Worm (Caenorhabditis elegans) whole organism, L2 larva: ENCODE results near the gene Y39H10B.2.

ENCODE experiments used
- C34F6.9 ChIP-seq: fragments of 150-350 bp; optimal IDR thresholded peaks from 2 replicates; lab custom pipeline; 2014; ENCODE audit warnings: missing biosample characterization, missing genetic modification characterization
- F13H6.1 ChIP-seq: sonication (generic microtip); optimal IDR thresholded peaks from 2 replicates; lab custom pipeline; 2016; ENCODE audit warnings: missing genetic modification characterization, missing compliant biosample characterization
- R02D3.7 ChIP-seq: fragments of 150-350 bp; optimal IDR thresholded peaks from 2 replicates; lab custom pipeline; 2014; ENCODE audit warnings: missing biosample characterization, missing genetic modification characterization
- Y55F3AM.14 ChIP-seq: fragments of 200-800 bp; sonication (Bioruptor generic); optimal IDR thresholded peaks from 2 replicates; lab custom pipeline; 2018; ENCODE audit warnings: mild to moderate bottlenecking, missing genetic modification characterization, missing compliant biosample characterization
- ZK546.5 ChIP-seq: sonication (generic microtip); optimal IDR thresholded peaks from 2 replicates; lab custom pipeline; 2017; ENCODE audit warnings: missing biosample characterization, missing genetic modification characterization
- alr-1 ChIP-seq: fragments of 150-350 bp; optimal IDR thresholded peaks from 2 replicates; lab custom pipeline; 2014; ENCODE audit warnings: missing biosample characterization, missing genetic modification characterization
- blmp-1 ChIP-seq: sonication (generic microtip); optimal IDR thresholded peaks from 2 replicates; lab custom pipeline; 2017; ENCODE audit warnings: missing genetic modification characterization, mild to moderate bottlenecking, missing compliant biosample characterization, antibody characterized with exemption, moderate library complexity; ENCODE audit not compliant: insufficient read depth
- ceh-82 ChIP-seq: fragments of 150-350 bp; optimal IDR thresholded peaks from 2 replicates; lab custom pipeline; 2014; ENCODE audit warnings: missing biosample characterization, missing genetic modification characterization
- crh-2 ChIP-seq: sonication (generic microtip); optimal IDR thresholded peaks from 2 replicates; lab custom pipeline; 2017; ENCODE audit warnings: missing biosample characterization, missing genetic modification characterization
- dmd-4 ChIP-seq: sonication (generic microtip); optimal IDR thresholded peaks from 2 replicates; lab custom pipeline; 2017; ENCODE audit warnings: missing biosample characterization, missing genetic modification characterization
- egl-27 ChIP-seq: sonication (generic microtip); optimal IDR thresholded peaks from 3 replicates; lab custom pipeline; 2017; ENCODE audit warnings: missing biosample characterization, missing genetic modification reagents, missing genetic modification characterization
- elt-1 ChIP-seq: fragments of 150-350 bp; optimal IDR thresholded peaks from 2 replicates; lab custom pipeline; 2014; ENCODE audit warnings: missing biosample characterization, missing genetic modification characterization
- elt-3 ChIP-seq: sonication (generic microtip); optimal IDR thresholded peaks from 2 replicates; lab custom pipeline; 2017; ENCODE audit warnings: missing biosample characterization, missing genetic modification characterization
- fos-1 ChIP-seq: fragments of 150-350 bp; optimal IDR thresholded peaks from 2 replicates; lab custom pipeline; 2014; ENCODE audit warnings: missing biosample characterization, missing genetic modification characterization
- gmeb-1 ChIP-seq: fragments of 150-350 bp; optimal IDR thresholded peaks from 2 replicates; lab custom pipeline; 2014; ENCODE audit warnings: missing biosample characterization, missing genetic modification characterization
- lin-11 ChIP-seq: fragments of 150-350 bp; sonication (generic microtip); optimal IDR thresholded peaks from 2 replicates; lab custom pipeline; 2014; ENCODE audit warnings: missing biosample characterization, missing genetic modification characterization, inconsistent platforms, mixed read lengths
- lin-13 ChIP-seq: fragments of 150-350 bp; optimal IDR thresholded peaks from 2 replicates; lab custom pipeline; 2014; ENCODE audit warnings: missing biosample characterization, missing genetic modification reagents, missing genetic modification characterization
- lin-39 ChIP-seq: fragments of 150-350 bp; optimal IDR thresholded peaks from 2 replicates; lab custom pipeline; 2014; ENCODE audit warnings: missing biosample characterization, missing genetic modification reagents, missing genetic modification characterization
- lsy-2 ChIP-seq, 2 experiments: fragments of 150-350 bp in 1 of 2; sonication (generic microtip) in 1 of 2; optimal IDR thresholded peaks; 2 replicates each; lab custom pipeline; 2014 to 2017; ENCODE audit warnings: missing biosample characterization in 2 of 2, missing genetic modification characterization in 2 of 2
- mab-5 ChIP-seq: fragments of 150-350 bp; optimal IDR thresholded peaks from 2 replicates; lab custom pipeline; 2014; ENCODE audit warnings: missing biosample characterization, missing genetic modification characterization
- mbf-1 ChIP-seq: sonication (generic microtip); optimal IDR thresholded peaks from 2 replicates; lab custom pipeline; 2017; ENCODE audit warnings: missing biosample characterization, missing genetic modification characterization
- mdl-1 ChIP-seq, 2 experiments: fragments of 150-350 bp in 1 of 2; sonication (generic microtip) in 1 of 2; optimal IDR thresholded peaks; 2 replicates each; lab custom pipeline; 2017; ENCODE audit warnings: missing biosample characterization in 2 of 2, missing genetic modification characterization in 2 of 2
- nhr-10 ChIP-seq: sonication (generic microtip); optimal IDR thresholded peaks from 2 replicates; lab custom pipeline; 2017; ENCODE audit warnings: missing biosample characterization, missing genetic modification characterization
- nhr-11 ChIP-seq: fragments of 150-350 bp; optimal IDR thresholded peaks from 2 replicates; lab custom pipeline; 2014; ENCODE audit warnings: missing biosample characterization, missing genetic modification characterization
- nhr-12 ChIP-seq: fragments of 150-350 bp; optimal IDR thresholded peaks from 2 replicates; lab custom pipeline; 2014; ENCODE audit warnings: missing biosample characterization, missing genetic modification characterization
- nhr-129 ChIP-seq: fragments of 150-350 bp; optimal IDR thresholded peaks from 2 replicates; lab custom pipeline; 2014; ENCODE audit warnings: missing biosample characterization, missing genetic modification characterization
- nhr-21 ChIP-seq: fragments of 150-350 bp; optimal IDR thresholded peaks from 2 replicates; lab custom pipeline; 2014; ENCODE audit warnings: missing biosample characterization, missing genetic modification characterization
- nhr-23 ChIP-seq: fragments of 150-350 bp; optimal IDR thresholded peaks from 2 replicates; lab custom pipeline; 2014; ENCODE audit warnings: missing biosample characterization, missing genetic modification reagents, missing genetic modification characterization
- nhr-237 ChIP-seq: fragments of 150-350 bp; optimal IDR thresholded peaks from 2 replicates; lab custom pipeline; 2014; ENCODE audit warnings: missing biosample characterization, missing genetic modification characterization
- nhr-6 ChIP-seq: fragments of 150-350 bp; optimal IDR thresholded peaks from 2 replicates; lab custom pipeline; 2014; ENCODE audit warnings: missing biosample characterization, missing genetic modification characterization
- nhr-77 ChIP-seq: fragments of 150-350 bp; optimal IDR thresholded peaks from 2 replicates; lab custom pipeline; 2014; ENCODE audit warnings: missing biosample characterization, missing genetic modification characterization
- sem-4 ChIP-seq: fragments of 150-350 bp; optimal IDR thresholded peaks from 2 replicates; lab custom pipeline; 2014; ENCODE audit warnings: missing biosample characterization, missing genetic modification reagents, missing genetic modification characterization
- skn-1 ChIP-seq: sonication (generic microtip); optimal IDR thresholded peaks from 2 replicates; lab custom pipeline; 2017; ENCODE audit warnings: missing biosample characterization, missing genetic modification characterization
- sma-3 ChIP-seq: sonication (generic microtip); optimal IDR thresholded peaks from 2 replicates; lab custom pipeline; 2016; ENCODE audit warnings: missing genetic modification reagents, missing genetic modification characterization, missing compliant biosample characterization
- sma-9 ChIP-seq, 2 experiments: fragments of 150-350 bp in 1 of 2; sonication (generic microtip) in 1 of 2; optimal IDR thresholded peaks; 2 replicates each; lab custom pipeline; 2014 to 2016; ENCODE audit warnings: missing genetic modification characterization in 2 of 2, mild to moderate bottlenecking in 1 of 2, missing biosample characterization in 1 of 2, missing compliant biosample characterization in 1 of 2, missing genetic modification reagents in 1 of 2, moderate library complexity in 1 of 2
- snpc-4 ChIP-seq: fragments of 150-350 bp; optimal IDR thresholded peaks from 2 replicates; lab custom pipeline; 2014; ENCODE audit warnings: missing biosample characterization, missing genetic modification characterization
- unc-39 ChIP-seq: fragments of 150-350 bp; optimal IDR thresholded peaks from 2 replicates; lab custom pipeline; 2014; ENCODE audit warnings: missing biosample characterization, missing genetic modification characterization
- unc-55 ChIP-seq: fragments of 150-350 bp; sonication (generic microtip); optimal IDR thresholded peaks from 3 replicates; lab custom pipeline; 2014; ENCODE audit warnings: missing biosample characterization, missing genetic modification reagents, missing genetic modification characterization
- unc-62 ChIP-seq: fragments of 150-350 bp; optimal IDR thresholded peaks from 2 replicates; lab custom pipeline; 2014; ENCODE audit warnings: missing biosample characterization, missing genetic modification reagents, missing genetic modification characterization
- zag-1 ChIP-seq: fragments of 150-350 bp; optimal IDR thresholded peaks from 2 replicates; lab custom pipeline; 2014; ENCODE audit warnings: missing biosample characterization, missing genetic modification characterization
- ztf-1 ChIP-seq: fragments of 200-800 bp; sonication (Bioruptor generic); conservative IDR thresholded peaks from 2 replicates; pipeline ENCODE4 v1.3.6; 2022; ENCODE audit warnings: missing genetic modification characterization, missing compliant biosample characterization
- ztf-11 ChIP-seq: sonication (generic microtip); optimal IDR thresholded peaks from 2 replicates; lab custom pipeline; 2017; ENCODE audit warnings: missing biosample characterization, missing genetic modification characterization

The Y39H10B.2 gene

DNA sequence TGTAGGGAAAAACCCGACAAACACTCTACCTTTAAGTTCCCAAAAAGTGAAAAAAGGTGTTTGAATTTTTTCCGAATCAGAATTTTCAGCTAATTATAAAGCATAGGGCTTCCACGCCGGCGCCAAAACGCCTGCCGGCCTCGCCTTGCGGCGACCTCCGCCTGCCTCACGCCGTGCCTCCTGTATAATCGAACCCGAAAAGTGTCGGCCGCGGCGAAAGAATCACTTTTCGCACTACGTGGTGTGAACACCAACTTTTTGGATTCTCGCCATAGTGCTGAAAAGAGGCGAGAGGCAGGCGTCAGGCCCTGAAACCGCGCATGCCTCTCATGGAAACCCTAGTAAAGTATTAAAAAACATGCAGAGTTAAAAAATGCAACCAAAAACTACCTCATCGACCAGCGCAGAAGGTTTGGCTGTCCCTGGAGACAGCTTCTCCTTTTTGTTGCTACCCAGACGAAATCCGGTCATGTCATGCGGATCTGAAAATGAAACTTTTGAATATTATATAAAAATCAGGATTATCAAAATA, 47.0 kb downstream of the Y39H10B.2 start, which contains the start of gene nrsn-1:
nrsn-1 (minus strand) TSS at position 482 of the 532 bp plus-strand sequence.
- no peak for TF ChIP-seq lin-39 (tag; lab: Kevin White, UChicago)
- no peak for TF ChIP-seq C34F6.9 (tag; lab: Kevin White, UChicago)
- TF ChIP-seq zag-1 (tag; lab: Kevin White, UChicago): no peak
- TF ChIP-seq unc-62: no peak
- no peak for TF ChIP-seq ZK546.5 (tag; lab: Kevin White, UChicago)
- TF ChIP-seq unc-55 (GFP tag; lab: Kevin White, UChicago): no peak
- no peak for TF ChIP-seq nhr-10 (tag; lab: Kevin White, UChicago)
- no peak for TF ChIP-seq nhr-77
- TF ChIP-seq fos-1 (tag; lab: Kevin White, UChicago): no peak
- no peak for TF ChIP-seq sem-4
- no peak for TF ChIP-seq sma-9 (GFP tag; optimal IDR thresholded peaks at IDR 0.05; lab: Kevin White, UChicago)
- no peak for TF ChIP-seq sma-9 (tag; optimal IDR thresholded peaks at IDR 0.05; lab: Kevin White, UChicago)
- no peak for TF ChIP-seq sma-3
- TF ChIP-seq lin-13 (GFP tag; lab: Kevin White, UChicago): no peak
- TF ChIP-seq blmp-1: no peak
- no peak for TF ChIP-seq dmd-4 (tag; lab: Kevin White, UChicago)
- TF ChIP-seq nhr-11 (tag; lab: Kevin White, UChicago): no peak
- no peak for TF ChIP-seq snpc-4
- no peak for TF ChIP-seq mdl-1 (tag; optimal IDR thresholded peaks at IDR 0.05; lab: Kevin White, UChicago)

DNA sequence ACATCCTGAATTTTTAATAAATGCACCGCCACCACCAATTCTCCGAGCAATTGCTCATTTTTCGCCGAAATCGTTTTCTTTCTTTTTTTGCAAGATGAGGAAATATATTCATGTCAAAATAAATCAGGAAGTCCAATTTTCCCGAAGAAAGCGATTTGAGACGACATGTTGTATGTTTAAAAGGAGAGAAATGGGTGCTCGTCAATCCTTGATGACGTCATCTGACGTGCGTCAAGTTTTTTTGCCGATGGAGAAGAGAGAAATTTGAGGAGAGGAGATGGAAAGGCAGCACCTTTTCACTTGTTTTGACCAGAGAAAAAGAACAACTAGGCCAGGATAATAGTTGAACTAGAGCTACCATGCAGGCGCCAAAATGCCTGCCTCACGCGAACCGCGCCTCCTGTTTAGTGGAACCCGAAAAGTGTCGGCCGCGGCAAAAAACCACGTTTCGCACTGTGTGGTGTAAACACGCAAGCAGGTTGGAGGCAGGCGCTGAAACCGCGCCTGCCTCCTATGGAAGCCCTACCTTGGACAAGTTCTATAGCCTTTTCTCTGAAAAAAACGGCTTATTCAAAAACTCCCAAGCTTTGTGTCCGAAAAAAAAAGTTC, 47.8 kb downstream of the Y39H10B.2 start:
- peak; percentile 59 for TF ChIP-seq nhr-129 (tag; lab: Kevin White, UChicago)
- TF ChIP-seq C34F6.9 (tag; lab: Kevin White, UChicago): peak; percentile 62
- peak; percentile 49 for TF ChIP-seq nhr-6 (tag; lab: Kevin White, UChicago)
- no peak for TF ChIP-seq skn-1 (tag; lab: Kevin White, UChicago)
- peak; percentile 0 for TF ChIP-seq lin-11 (tag; lab: Kevin White, UChicago)
- TF ChIP-seq zag-1 (tag; lab: Kevin White, UChicago): peak; percentile 54
- TF ChIP-seq nhr-11 (tag; lab: Kevin White, UChicago): no peak
- peak; percentile 70 for TF ChIP-seq sma-9 (GFP tag; optimal IDR thresholded peaks at IDR 0.05; lab: Kevin White, UChicago)
- TF ChIP-seq sma-9 (tag; optimal IDR thresholded peaks at IDR 0.05; lab: Kevin White, UChicago): no peak
- peak; percentile 61 for TF ChIP-seq unc-55 (GFP tag; lab: Kevin White, UChicago)
- TF ChIP-seq egl-27 (tag; lab: Kevin White, UChicago): peak; percentile 64
- peak; percentile 36 for TF ChIP-seq unc-62
- peak; percentile 75 for TF ChIP-seq mab-5
- TF ChIP-seq F13H6.1 (tag; lab: Kevin White, UChicago): peak; percentile 64
- peak in 1 of 2 experiments; percentile 54 for TF ChIP-seq mdl-1 (tag; optimal IDR thresholded peaks at IDR 0.05; lab: Kevin White, UChicago)
- TF ChIP-seq fos-1 (tag; lab: Kevin White, UChicago): no peak
- peak in 1 of 2 experiments; percentile 65 for TF ChIP-seq lsy-2 (tag; optimal IDR thresholded peaks at IDR 0.05; lab: Kevin White, UChicago)
- TF ChIP-seq lin-13 (GFP tag; lab: Kevin White, UChicago): peak; percentile 25
- no peak for TF ChIP-seq snpc-4
- TF ChIP-seq crh-2 (tag; lab: Kevin White, UChicago): peak; percentile 80
- TF ChIP-seq, all 48 proteins: peak for 15

DNA sequence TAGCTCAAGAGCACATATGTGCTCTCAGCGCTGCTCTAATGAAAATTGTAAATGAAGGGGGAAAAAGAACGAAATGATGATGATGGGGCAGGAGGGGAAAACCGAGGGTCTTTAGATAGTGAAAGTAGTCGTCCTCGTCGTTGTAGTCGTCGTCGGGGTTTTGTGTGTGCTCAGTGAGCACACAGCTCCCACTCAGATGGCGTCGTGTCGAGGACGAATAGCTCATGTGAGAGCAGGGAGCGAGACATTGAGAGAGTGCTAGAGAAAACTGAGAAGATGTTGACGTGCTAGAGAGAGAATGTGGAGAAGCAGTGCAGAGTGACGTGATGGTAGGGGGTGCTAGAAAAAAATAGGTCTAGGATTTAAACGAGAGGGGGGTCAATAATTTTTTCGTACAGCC, 49.2 kb downstream of the Y39H10B.2 start:
- no peak for TF ChIP-seq ztf-1 (GFP tag; lab: Robert Waterston, UW)
- peak; percentile 58 for TF ChIP-seq unc-55 (GFP tag; lab: Kevin White, UChicago)
- TF ChIP-seq elt-3 (tag; lab: Kevin White, UChicago): no peak
- TF ChIP-seq sem-4: peak; percentile 3
- TF ChIP-seq ztf-11 (tag; lab: Kevin White, UChicago): no peak
- no peak for TF ChIP-seq blmp-1
- no peak for TF ChIP-seq lin-39 (tag; lab: Kevin White, UChicago)
- TF ChIP-seq nhr-10 (tag; lab: Kevin White, UChicago): no peak
- no peak for TF ChIP-seq mbf-1
- no peak for TF ChIP-seq gmeb-1 (tag; lab: Kevin White, UChicago)
- TF ChIP-seq nhr-77: no peak
- peak; percentile 69 for TF ChIP-seq C34F6.9 (tag; lab: Kevin White, UChicago)
- TF ChIP-seq nhr-23: no peak
- TF ChIP-seq lin-13 (GFP tag; lab: Kevin White, UChicago): peak; percentile 31
- TF ChIP-seq R02D3.7 (tag; lab: Kevin White, UChicago): no peak
- no peak for TF ChIP-seq nhr-237
- no peak for TF ChIP-seq nhr-12
- no peak for TF ChIP-seq sma-3
- TF ChIP-seq ZK546.5 (tag; lab: Kevin White, UChicago): no peak
- TF ChIP-seq nhr-6 (tag; lab: Kevin White, UChicago): peak; percentile 44
- TF ChIP-seq unc-62: no peak
- no peak for TF ChIP-seq ceh-82 (tag; lab: Kevin White, UChicago)
- no peak for TF ChIP-seq alr-1 (tag; lab: Kevin White, UChicago)
- TF ChIP-seq nhr-11 (tag; lab: Kevin White, UChicago): no peak
- TF ChIP-seq snpc-4: no peak
- TF ChIP-seq Y55F3AM.14 (GFP tag; lab: Kevin White, UChicago): no peak
- TF ChIP-seq egl-27 (tag; lab: Kevin White, UChicago): peak; percentile 32
- TF ChIP-seq mab-5: no peak
- TF ChIP-seq unc-39 (tag; lab: Kevin White, UChicago): no peak
- peak; percentile 10 for TF ChIP-seq nhr-21 (tag; lab: Kevin White, UChicago)
- peak; percentile 29 to 44 for TF ChIP-seq mdl-1 (tag; optimal IDR thresholded peaks at IDR 0.05; lab: Kevin White, UChicago)
- TF ChIP-seq lsy-2 (tag; optimal IDR thresholded peaks at IDR 0.05; lab: Kevin White, UChicago): peak in 1 of 2 experiments; percentile 72
- TF ChIP-seq F13H6.1 (tag; lab: Kevin White, UChicago): peak; percentile 43
- TF ChIP-seq skn-1 (tag; lab: Kevin White, UChicago): no peak
- no peak for TF ChIP-seq elt-1 (tag; lab: Kevin White, UChicago)
- TF ChIP-seq nhr-129 (tag; lab: Kevin White, UChicago): peak; percentile 69
- peak; percentile 30 for TF ChIP-seq sma-9 (GFP tag; optimal IDR thresholded peaks at IDR 0.05; lab: Kevin White, UChicago)
- no peak for TF ChIP-seq sma-9 (tag; optimal IDR thresholded peaks at IDR 0.05; lab: Kevin White, UChicago)
